Fruit fly (Drosophila melanogaster): ENCODE data around the gene Rcd7.

Rcd7 gene

DNA sequence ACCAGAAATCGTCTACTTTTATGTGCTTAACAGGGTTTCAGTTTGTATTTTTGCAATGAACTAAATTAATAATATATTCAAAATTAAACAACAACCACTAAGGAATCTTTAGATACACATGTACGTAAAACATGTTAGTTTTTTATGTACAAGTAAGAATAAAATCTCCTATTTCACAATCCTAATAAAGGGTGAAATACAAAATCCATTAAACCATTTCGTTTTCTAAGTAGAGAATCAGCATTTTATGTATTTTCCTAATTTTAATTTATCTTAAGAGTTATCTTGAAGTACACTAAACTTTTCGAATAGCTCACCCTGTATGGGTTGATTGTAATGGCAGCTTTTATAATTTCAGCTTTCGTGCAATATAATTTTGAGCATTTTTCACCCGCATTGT is 16.8 kb downstream of the Rcd7 start (continued):
- TF ChIP-seq CG30403 (GFP tag; optimal IDR thresholded peaks at IDR 0.05) (peak; percentile 66), Poxn (GFP tag; IDR thresholded peaks at IDR 0.05) (no peak), CG34422 (GFP tag; IDR thresholded peaks at IDR 0.05) (no peak), CG15073 (GFP tag; optimal IDR thresholded peaks at IDR 0.05) (no peak), tap (tag; optimal IDR thresholded peaks at IDR 0.05) (no peak), repo (GFP tag; optimal IDR thresholded peaks at IDR 0.05) (no peak), Spps (tag; optimal IDR thresholded peaks at IDR 0.05) (no peak), CG8290 (GFP tag; optimal IDR thresholded peaks at IDR 0.05) (no peak), CG8290 (tag; optimal IDR thresholded peaks at IDR 0.05) (no peak), CG11085 (GFP tag; IDR thresholded peaks at IDR 0.05) (no peak), CG12299 (tag; optimal IDR thresholded peaks at IDR 0.05) (no peak), dimm (GFP tag; IDR thresholded peaks at IDR 0.05) (no peak), Med (GFP tag) (peak; percentile 18), dm (GFP tag; optimal IDR thresholded peaks at IDR 0.05) (no peak), BtbVII (GFP tag; optimal IDR thresholded peaks at IDR 0.05) (peak; percentile 10), schlank (tag; optimal IDR thresholded peaks at IDR 0.05) (no peak), Ptx1 (GFP tag; IDR thresholded peaks at IDR 0.05) (no peak), ci (GFP tag; IDR thresholded peaks at IDR 0.05) (no peak), Neu2 (GFP tag; optimal IDR thresholded peaks at IDR 0.05; ENCODE audit: borderline replicate concordance) (no peak), CG13296 (GFP tag; optimal IDR thresholded peaks at IDR 0.05) (peak; percentile 21), CG14050 (GFP tag; IDR thresholded peaks at IDR 0.05) (no peak), eyg (GFP tag; optimal IDR thresholded peaks at IDR 0.05) (no peak), bigmax (GFP tag; optimal IDR thresholded peaks at IDR 0.05) (no peak), trem (tag; optimal IDR thresholded peaks at IDR 0.05) (no peak), unc-4 (GFP tag; IDR thresholded peaks at IDR 0.05; ENCODE audit: partially characterized antibody) (no peak), CG18599 (GFP tag; optimal IDR thresholded peaks at IDR 0.05) (peak; percentile 57), gt (GFP tag; IDR thresholded peaks at IDR 0.05) (no peak), CG10267 (tag; optimal IDR thresholded peaks at IDR 0.05) (peak; percentile 0), Chrac-16 (GFP tag; optimal IDR thresholded peaks at IDR 0.05) (no peak), scrt (GFP tag; optimal IDR thresholded peaks at IDR 0.05) (peak; percentile 33), ssp (GFP tag; IDR thresholded peaks at IDR 0.05) (no peak), CG10565 (GFP tag; optimal IDR thresholded peaks at IDR 0.05) (no peak), CG18011 (GFP tag; optimal IDR thresholded peaks at IDR 0.05) (no peak), CG17385 (GFP tag; optimal IDR thresholded peaks at IDR 0.05) (peak; percentile 6), Dip3 (GFP tag; optimal IDR thresholded peaks at IDR 0.05) (peak; percentile 32), CG1602 (GFP tag; optimal IDR thresholded peaks at IDR 0.05) (no peak), zfh2 (GFP tag; optimal IDR thresholded peaks at IDR 0.05) (peak; percentile 1), z (GFP tag; IDR thresholded peaks at IDR 0.05) (no peak), CG4404 (GFP tag; IDR thresholded peaks at IDR 0.05) (no peak), CG15514 (GFP tag; optimal IDR thresholded peaks at IDR 0.05) (peak; percentile 23), Lhr (GFP tag; optimal IDR thresholded peaks at IDR 0.05) (no peak), CG2678 (tag; optimal IDR thresholded peaks at IDR 0.05) (peak; percentile 74), Dip2 (GFP tag; IDR thresholded peaks at IDR 0.05) (no peak), CG4707 (GFP tag; optimal IDR thresholded peaks at IDR 0.05) (no peak), mam (GFP tag; optimal IDR thresholded peaks at IDR 0.05) (peak; percentile 32), psq (GFP tag; optimal IDR thresholded peaks at IDR 0.05) (no peak), gfzf (GFP tag; optimal IDR thresholded peaks at IDR 0.05) (no peak), Blimp-1 (GFP tag; optimal IDR thresholded peaks at IDR 0.05) (no peak), dysf (GFP tag; IDR thresholded peaks at IDR 0.05) (no peak), dmrt99B (tag; optimal IDR thresholded peaks at IDR 0.05) (peak; percentile 51), bcd (GFP tag; optimal IDR thresholded peaks at IDR 0.05) (no peak), NK7.1 (GFP tag; optimal IDR thresholded peaks at IDR 0.05) (no peak), NFAT (GFP tag; IDR thresholded peaks at IDR 0.05) (no peak)

Data from whole organism, embryonic.